Worm (Caenorhabditis elegans): Measurements from ENCODE around the gene acl-5.

ce11 chrX:10306289-10306688 lies 21.0 kb downstream of the acl-5 start, which contains the start of gene cnc-8:
- TF ChIP-seq W03F9.2 (tag; optimal IDR thresholded peaks at IDR 0.05) (no peak), him-1 (tag; optimal IDR thresholded peaks at IDR 0.05) (no peak)
